Worm (Caenorhabditis elegans) whole organism, L3 larva: ENCODE results near the gene fbxb-44.

Source experiments
- egl-27 ChIP-seq: sonication (generic microtip); optimal IDR thresholded peaks from 4 replicates; lab custom pipeline; 2017; ENCODE audit warnings: missing biosample characterization, missing genetic modification reagents, missing genetic modification characterization
- elt-2 ChIP-seq: sonication (generic microtip); optimal IDR thresholded peaks from 2 replicates; lab custom pipeline; 2016; ENCODE audit warnings: missing genetic modification reagents, mild to moderate bottlenecking, missing genetic modification characterization, missing compliant biosample characterization
- nfya-1 ChIP-seq: sonication (generic microtip); optimal IDR thresholded peaks from 2 replicates; lab custom pipeline; 2017; ENCODE audit warnings: missing genetic modification characterization, mild to moderate bottlenecking, missing compliant biosample characterization, antibody characterized with exemption, moderate library complexity; ENCODE audit not compliant: insufficient read depth
- pha-4 ChIP-seq: fragments of 150-350 bp; optimal IDR thresholded peaks from 2 replicates; lab custom pipeline; 2014; ENCODE audit warnings: missing biosample characterization, missing genetic modification reagents, missing genetic modification characterization
- tbx-2 ChIP-seq: sonication (generic microtip); optimal IDR thresholded peaks from 2 replicates; lab custom pipeline; 2016; ENCODE audit warnings: mild to moderate bottlenecking, missing genetic modification characterization, missing compliant biosample characterization
- unc-62 ChIP-seq: fragments of 150-350 bp; sonication (generic microtip); optimal IDR thresholded peaks from 4 replicates; lab custom pipeline; 2014; ENCODE audit warnings: missing biosample characterization, missing genetic modification reagents, missing genetic modification characterization

- TF ChIP-seq unc-62 (GFP tag; lab: Kevin White, UChicago) (no peak), pha-4 (tag; lab: Kevin White, UChicago) (no peak), nfya-1 (tag; lab: Kevin White, UChicago) (no peak), egl-27 (no peak), elt-2 (tag; lab: Kevin White, UChicago) (no peak), tbx-2 (tag; lab: Kevin White, UChicago) (no peak)
These were observed 9.6 kb upstream of the fbxb-44 start, which contains the start of gene Y51H7BR.4 for ce11 chrII:1529057-1529456.
